Fruit fly (Drosophila melanogaster): ENCODE measurements around the gene Uros1.

dm6 chrX:8890974-8891373 lies 9.1 kb downstream of the Uros1 start:
- no peak for TF ChIP-seq EcR (GFP tag; optimal IDR thresholded peaks at IDR 0.05)
- no peak for TF ChIP-seq pan (optimal IDR thresholded peaks at IDR 0.05)
- no peak for TF ChIP-seq Dll (optimal IDR thresholded peaks at IDR 0.05)
- TF ChIP-seq CG8478 (optimal IDR thresholded peaks at IDR 0.05), result no peak
- TF ChIP-seq usp (GFP tag; optimal IDR thresholded peaks at IDR 0.05), result no peak
